Worm (Caenorhabditis elegans): ENCODE measurements around the gene T28A11.13.

- TF ChIP-seq ztf-11 (tag; optimal IDR thresholded peaks at IDR 0.05) (no peak), snpc-4 (tag; optimal IDR thresholded peaks at IDR 0.05) (no peak), blmp-1 (tag; optimal IDR thresholded peaks at IDR 0.05) (no peak), hlh-1 (tag; optimal IDR thresholded peaks at IDR 0.05) (no peak), elt-3 (tag; optimal IDR thresholded peaks at IDR 0.05) (no peak), cnd-1 (tag; optimal IDR thresholded peaks at IDR 0.05) (no peak), nhr-237 (tag; optimal IDR thresholded peaks at IDR 0.05) (no peak), unc-62 (GFP tag; optimal IDR thresholded peaks at IDR 0.05) (no peak), unc-39 (tag; optimal IDR thresholded peaks at IDR 0.05) (no peak), unc-120 (tag; optimal IDR thresholded peaks at IDR 0.05; ENCODE audit: poor library complexity, severe bottlenecking) (no peak), nhr-28 (tag; optimal IDR thresholded peaks at IDR 0.05) (no peak), zip-8 (tag; optimal IDR thresholded peaks at IDR 0.05) (no peak)
Observed at ce11 chrV:3256051-3256450, 6.0 kb upstream of the T28A11.13 start, which contains the start of gene srt-63.

Data from whole organism, mixed stage, embryonic.